Fruit fly (Drosophila melanogaster) whole organism, embryonic: Measurements from ENCODE around the gene Golgin84.
A peak's percentile ranks its signal among the peaks of the same experiment; 100 is the strongest.

Experiments
- Atf3 ChIP-seq: fragments of 200-800 bp; sonication (Bioruptor generic); optimal IDR thresholded peaks from 3 replicates; lab custom pipeline; 2016; ENCODE audit warnings: missing biosample characterization, missing genetic modification characterization
- Bgb ChIP-seq: fragments of 200-800 bp; sonication (Bioruptor generic); IDR thresholded peaks from 2 replicates; pipeline ENCODE4 v1.3.6; 2022; ENCODE audit warnings: missing biosample characterization, missing genetic modification characterization; ENCODE audit not compliant: partially characterized antibody
- CG11560 ChIP-seq: fragments of 200-800 bp; sonication (Bioruptor generic); IDR thresholded peaks from 3 replicates; pipeline ENCODE4 v1.3.6; 2022; ENCODE audit warnings: missing biosample characterization, missing genetic modification characterization
- CG12236 ChIP-seq: fragments of 200-800 bp; sonication (Bioruptor generic); optimal IDR thresholded peaks from 2 replicates; lab custom pipeline; 2016; ENCODE audit warnings: missing biosample characterization, missing genetic modification characterization
- CG13624 ChIP-seq: fragments of 200-800 bp; sonication (Bioruptor generic); optimal IDR thresholded peaks from 2 replicates; lab custom pipeline; 2016; ENCODE audit warnings: missing biosample characterization, missing genetic modification characterization
- CG14667 ChIP-seq: fragments of 200-800 bp; sonication (Bioruptor generic); IDR thresholded peaks from 2 replicates; pipeline ENCODE4 v1.3.6; 2022; ENCODE audit warnings: missing biosample characterization, missing genetic modification characterization
- CG15073 ChIP-seq: fragments of 200-800 bp; sonication (Bioruptor generic); optimal IDR thresholded peaks from 2 replicates; lab custom pipeline; 2016; ENCODE audit warnings: missing biosample characterization, missing genetic modification characterization
- CG15601 ChIP-seq: fragments of 200-800 bp; sonication (Bioruptor generic); optimal IDR thresholded peaks from 3 replicates; lab custom pipeline; 2019; ENCODE audit warnings: missing biosample characterization, mild to moderate bottlenecking, missing genetic modification characterization, moderate library complexity
- CG16813 ChIP-seq: fragments of 200-800 bp; sonication (Bioruptor generic); IDR thresholded peaks from 3 replicates; pipeline ENCODE4 v1.3.6; 2022; ENCODE audit warnings: missing biosample characterization, missing genetic modification characterization; ENCODE audit not compliant: partially characterized antibody
- CG42726 ChIP-seq: fragments of 200-800 bp; sonication (Bioruptor generic); IDR thresholded peaks from 2 replicates; pipeline ENCODE4 v1.3.6; 2022; ENCODE audit warnings: missing biosample characterization, missing genetic modification characterization; ENCODE audit not compliant: partially characterized antibody
- CG4360 ChIP-seq: fragments of 200-800 bp; sonication (Bioruptor generic); IDR thresholded peaks from 2 replicates; pipeline ENCODE4 v1.3.6; 2022; ENCODE audit warnings: missing biosample characterization, missing genetic modification characterization
- CG4617 ChIP-seq: fragments of 200-800 bp; sonication (Bioruptor generic); optimal IDR thresholded peaks from 3 replicates; lab custom pipeline; 2016; ENCODE audit warnings: missing biosample characterization, missing genetic modification characterization, borderline replicate concordance
- CG6854 ChIP-seq: fragments of 200-800 bp; sonication (Bioruptor generic); optimal IDR thresholded peaks from 3 replicates; lab custom pipeline; 2017; ENCODE audit warnings: missing biosample characterization, mild to moderate bottlenecking, missing genetic modification characterization
- CG7839 ChIP-seq: fragments of 200-800 bp; sonication (Bioruptor generic); optimal IDR thresholded peaks from 3 replicates; lab custom pipeline; 2018; ENCODE audit warnings: missing biosample characterization, mild to moderate bottlenecking, missing genetic modification characterization, moderate library complexity
- CG8089 ChIP-seq: fragments of 200-800 bp; sonication (Bioruptor generic); optimal IDR thresholded peaks from 3 replicates; lab custom pipeline; 2016; ENCODE audit warnings: missing biosample characterization, missing genetic modification characterization
- CG8765 ChIP-seq: fragments of 200-800 bp; sonication (Bioruptor generic); IDR thresholded peaks from 2 replicates; pipeline ENCODE4 v1.3.6; 2022; ENCODE audit warnings: missing biosample characterization, missing genetic modification characterization
- Dfd ChIP-seq, 2 experiments: fragments of >200 bp; optimal IDR thresholded peaks; 2 replicates each; lab custom pipeline; 2017; ENCODE audit warnings: missing biosample characterization in 2 of 2, missing genetic modification characterization in 2 of 2
- Dp ChIP-seq: fragments of 200-800 bp; sonication (Bioruptor generic); optimal IDR thresholded peaks from 2 replicates; lab custom pipeline; 2018; ENCODE audit warnings: missing biosample characterization, mild to moderate bottlenecking, missing genetic modification characterization, moderate library complexity
- H15 ChIP-seq: fragments of 200-800 bp; sonication (Bioruptor generic); IDR thresholded peaks from 3 replicates; pipeline ENCODE4 v1.3.6; 2022; ENCODE audit warnings: missing biosample characterization, missing genetic modification characterization
- HLH54F ChIP-seq: fragments of 200-800 bp; sonication (Bioruptor generic); optimal IDR thresholded peaks from 3 replicates; lab custom pipeline; 2016; ENCODE audit warnings: missing biosample characterization, missing genetic modification characterization
- Hr3 ChIP-seq: fragments of 200-800 bp; sonication (Bioruptor generic); optimal IDR thresholded peaks from 3 replicates; lab custom pipeline; 2016; ENCODE audit warnings: missing biosample characterization, missing genetic modification characterization
- Hsf ChIP-seq: fragments of 200-800 bp; sonication (Bioruptor generic); optimal IDR thresholded peaks from 3 replicates; lab custom pipeline; 2016; ENCODE audit warnings: missing biosample characterization, missing genetic modification characterization
- Max ChIP-seq: fragments of 200-800 bp; sonication (Bioruptor generic); optimal IDR thresholded peaks from 2 replicates; lab custom pipeline; 2016; ENCODE audit warnings: missing biosample characterization, mild to moderate bottlenecking, missing genetic modification characterization
- NC2β ChIP-seq: fragments of 200-800 bp; sonication (Bioruptor generic); optimal IDR thresholded peaks from 2 replicates; lab custom pipeline; 2016; ENCODE audit warnings: missing biosample characterization, missing genetic modification characterization
- Scr ChIP-seq: fragments of 200-800 bp; sonication (Bioruptor generic); IDR thresholded peaks from 2 replicates; pipeline ENCODE4 v1.3.6; 2022; ENCODE audit warnings: missing biosample characterization, missing genetic modification characterization; ENCODE audit not compliant: partially characterized antibody
- Sox100B ChIP-seq: fragments of 200-800 bp; sonication (Bioruptor generic); optimal IDR thresholded peaks from 3 replicates; lab custom pipeline; 2018; ENCODE audit warnings: missing biosample characterization, mild to moderate bottlenecking, missing genetic modification characterization
- Xbp1 ChIP-seq: fragments of 200-800 bp; sonication (Bioruptor generic); optimal IDR thresholded peaks from 3 replicates; lab custom pipeline; 2016; ENCODE audit warnings: missing biosample characterization, mild to moderate bottlenecking, missing genetic modification characterization
- ac ChIP-seq: fragments of 200-800 bp; sonication (Bioruptor generic); optimal IDR thresholded peaks from 3 replicates; lab custom pipeline; 2017; ENCODE audit warnings: missing biosample characterization, mild to moderate bottlenecking, missing genetic modification characterization
- ara ChIP-seq: fragments of 200-800 bp; sonication (Bioruptor generic); IDR thresholded peaks from 2 replicates; pipeline ENCODE4 v1.3.6; 2022; ENCODE audit warnings: missing biosample characterization, missing genetic modification characterization
- ase ChIP-seq: fragments of 200-800 bp; sonication (Bioruptor generic); IDR thresholded peaks from 3 replicates; pipeline ENCODE4 v1.3.6; 2022; ENCODE audit warnings: missing biosample characterization, missing genetic modification characterization
- cas ChIP-seq: fragments of 200-800 bp; sonication (Bioruptor generic); IDR thresholded peaks from 2 replicates; pipeline ENCODE4 v1.3.6; 2022; ENCODE audit warnings: missing biosample characterization, missing genetic modification characterization
- chif ChIP-seq, 2 experiments: fragments of 200-800 bp; sonication (Bioruptor generic); optimal IDR thresholded peaks; 3 replicates each; lab custom pipeline; 2016; ENCODE audit warnings: missing biosample characterization in 2 of 2, missing genetic modification characterization in 2 of 2
- en ChIP-seq: fragments of 200-800 bp; sonication (Bioruptor generic); optimal IDR thresholded peaks from 2 replicates; lab custom pipeline; 2016; ENCODE audit warnings: missing biosample characterization, missing genetic modification characterization
- gfzf ChIP-seq: fragments of 200-800 bp; sonication (Bioruptor generic); optimal IDR thresholded peaks from 2 replicates; lab custom pipeline; 2016; ENCODE audit warnings: missing biosample characterization, mild to moderate bottlenecking, missing genetic modification characterization, moderate library complexity
- inv ChIP-seq: fragments of 200-800 bp; sonication (Bioruptor generic); IDR thresholded peaks from 2 replicates; pipeline ENCODE4 v1.3.6; 2022; ENCODE audit warnings: missing biosample characterization, missing genetic modification characterization; ENCODE audit not compliant: partially characterized antibody
- ken ChIP-seq: fragments of 200-800 bp; sonication (Bioruptor generic); IDR thresholded peaks from 3 replicates; pipeline ENCODE4 v1.3.6; 2022; ENCODE audit warnings: missing biosample characterization, missing genetic modification characterization
- lmd ChIP-seq: fragments of 200-800 bp; sonication (Bioruptor generic); IDR thresholded peaks from 2 replicates; pipeline ENCODE4 v1.3.6; 2022; ENCODE audit warnings: missing biosample characterization, missing genetic modification characterization
- odd ChIP-seq: fragments of 200-800 bp; sonication (Bioruptor generic); optimal IDR thresholded peaks from 2 replicates; lab custom pipeline; 2017; ENCODE audit warnings: missing biosample characterization, mild to moderate bottlenecking, missing genetic modification characterization
- pfk ChIP-seq: fragments of 200-800 bp; sonication (Bioruptor generic); optimal IDR thresholded peaks from 2 replicates; lab custom pipeline; 2018; ENCODE audit warnings: missing biosample characterization, mild to moderate bottlenecking, missing genetic modification characterization, moderate library complexity
- salm ChIP-seq: fragments of 200-800 bp; sonication (Bioruptor generic); optimal IDR thresholded peaks from 2 replicates; lab custom pipeline; 2018; ENCODE audit warnings: missing biosample characterization, mild to moderate bottlenecking, missing genetic modification characterization
- sens ChIP-seq: fragments of 200-800 bp; sonication (Bioruptor generic); peaks from one replicate; lab custom pipeline; 2016; ENCODE audit warnings: missing biosample characterization, missing genetic modification characterization
- sob ChIP-seq: fragments of 200-800 bp; sonication (Bioruptor generic); IDR thresholded peaks from 2 replicates; pipeline ENCODE4 v1.3.6; 2022; ENCODE audit warnings: missing biosample characterization, missing genetic modification characterization
- ssp ChIP-seq: fragments of 200-800 bp; sonication (Bioruptor generic); IDR thresholded peaks from 2 replicates; pipeline ENCODE4 v1.3.6; 2022; ENCODE audit warnings: missing biosample characterization, missing genetic modification characterization
- tgo ChIP-seq: fragments of 200-800 bp; sonication (Bioruptor generic); IDR thresholded peaks from 3 replicates; pipeline ENCODE4 v1.3.6; 2022; ENCODE audit warnings: missing biosample characterization, missing genetic modification characterization
- tin ChIP-seq: fragments of 200-800 bp; sonication (Bioruptor generic); optimal IDR thresholded peaks from 3 replicates; lab custom pipeline; 2016; ENCODE audit warnings: missing biosample characterization, missing genetic modification characterization
- tna ChIP-seq: fragments of 200-800 bp; sonication (Bioruptor generic); IDR thresholded peaks from 2 replicates; pipeline ENCODE4 v1.3.6; 2022; ENCODE audit warnings: missing biosample characterization, missing genetic modification characterization; ENCODE audit not compliant: partially characterized antibody
- toy ChIP-seq: fragments of 200-800 bp; sonication (Bioruptor generic); IDR thresholded peaks from 2 replicates; pipeline ENCODE4 v1.3.6; 2022; ENCODE audit warnings: missing biosample characterization, missing genetic modification characterization
- unc-4 ChIP-seq: fragments of 200-800 bp; sonication (Bioruptor generic); IDR thresholded peaks from 2 replicates; pipeline ENCODE4 v1.3.6; 2022; ENCODE audit warnings: missing biosample characterization, missing genetic modification characterization; ENCODE audit not compliant: partially characterized antibody
- vfl ChIP-seq: fragments of 200-800 bp; sonication (Bioruptor generic); optimal IDR thresholded peaks from 2 replicates; lab custom pipeline; 2016; ENCODE audit warnings: missing biosample characterization, missing genetic modification characterization

Golgin84 gene

DNA sequence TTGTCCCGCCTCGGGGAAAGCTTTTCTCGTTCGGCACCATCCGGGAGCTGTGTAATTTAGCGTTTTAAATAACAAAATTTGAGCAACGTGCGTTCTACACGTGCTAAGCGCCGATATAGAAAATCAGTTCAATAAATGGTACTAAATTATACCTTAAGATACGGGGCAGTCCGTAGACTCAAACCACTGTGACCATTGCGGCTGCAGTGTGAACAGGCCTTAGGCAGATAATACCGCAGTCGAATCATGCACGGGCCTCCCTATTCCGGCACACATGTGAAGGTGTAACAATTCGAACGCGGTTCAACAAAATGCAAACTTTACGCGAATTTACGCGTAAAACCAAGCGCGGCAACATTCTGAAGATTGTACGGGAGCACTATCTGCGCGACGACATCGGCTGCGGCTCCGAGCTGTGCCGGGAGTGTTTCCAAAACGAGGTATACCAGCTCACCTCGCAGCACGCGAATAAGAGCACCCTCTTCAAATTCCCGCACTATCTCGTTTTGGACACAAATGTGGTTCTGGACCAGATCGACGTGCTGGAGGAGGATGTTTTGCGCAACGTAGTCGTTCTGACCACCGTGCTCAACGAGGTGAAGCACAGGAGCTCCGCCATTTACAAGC, 24.4 kb downstream of the Golgin84 start, which contains the start of the genes Rrp5 and Dis3 (continued):
- TF ChIP-seq odd (GFP tag; lab: Kevin White, UChicago) = no peak
- peak; percentile 8; the same call in 1 of the 2 replicates for TF ChIP-seq Scr (GFP tag; lab: Robert Waterston, UW)
- peak; percentile 6 for TF ChIP-seq pfk (GFP tag; lab: Kevin White, UChicago)
- TF ChIP-seq ac = no peak
- peak; percentile 59 for TF ChIP-seq NC2β (GFP tag; lab: Kevin White, UChicago)
- peak; percentile 28 for TF ChIP-seq tin (GFP tag; lab: Kevin White, UChicago)
- TF ChIP-seq CG11560 (tag; lab: Robert Waterston, UW) = peak; percentile 13; the same call in 1 of the 3 replicates
- no peak for TF ChIP-seq CG4360 (GFP tag; lab: Robert Waterston, UW)
- TF ChIP-seq CG8089 (GFP tag; lab: Kevin White, UChicago) = peak; percentile 7
- TF ChIP-seq Dp = peak; percentile 64
- peak; percentile 56 for TF ChIP-seq lmd
- 0 out of 3 replicates have a peak, but pooled peaks have one; percentile 49 for TF ChIP-seq ase (GFP tag; lab: Robert Waterston, UW)
- no peak for TF ChIP-seq tgo (GFP tag; lab: Robert Waterston, UW)
- no peak for TF ChIP-seq Dfd (GFP tag; optimal IDR thresholded peaks at IDR 0.05; lab: Kevin White, UChicago)
- TF ChIP-seq H15 (GFP tag; lab: Robert Waterston, UW) = 0 out of 3 replicates have a peak, but pooled peaks have one; percentile 35
- peak; percentile 44; the same call in 1 of the 2 replicates for TF ChIP-seq Bgb
- no peak for TF ChIP-seq Atf3 (GFP tag; lab: Kevin White, UChicago)
- TF ChIP-seq sens (GFP tag; lab: Kevin White, UChicago) = peak; percentile 93
- TF ChIP-seq Max = peak; percentile 95
- TF ChIP-seq Hsf (GFP tag; lab: Kevin White, UChicago) = peak; percentile 40
- peak; percentile 77 for TF ChIP-seq sob (GFP tag; lab: Robert Waterston, UW)
- peak; percentile 39; the same call in 1 of the 2 replicates for TF ChIP-seq unc-4 (GFP tag; lab: Robert Waterston, UW)
- no peak for TF ChIP-seq CG15073
- TF ChIP-seq CG42726 (GFP tag; lab: Robert Waterston, UW) = 0 out of 2 replicates have a peak, but pooled peaks have one; percentile 65
- no peak for TF ChIP-seq Sox100B (GFP tag; lab: Kevin White, UChicago)
- no peak for TF ChIP-seq vfl (GFP tag; lab: Kevin White, UChicago)
- 0 out of 2 replicates have a peak, but pooled peaks have one; percentile 50 for TF ChIP-seq ara (GFP tag; lab: Robert Waterston, UW)
- peak; percentile 81 for TF ChIP-seq ken
- TF ChIP-seq cas (GFP tag; lab: Robert Waterston, UW) = peak; percentile 30; the same call in 1 of the 2 replicates
- TF ChIP-seq Hr3 (GFP tag; lab: Kevin White, UChicago) = peak; percentile 15
- no peak; the same call in 1 of the 2 replicates for TF ChIP-seq inv
- no peak for TF ChIP-seq CG14667 (GFP tag; lab: Robert Waterston, UW)
- TF ChIP-seq toy (GFP tag; lab: Robert Waterston, UW) = 0 out of 2 replicates have a peak, but pooled peaks have one; percentile 10
- TF ChIP-seq CG15601 = no peak
- TF ChIP-seq Xbp1 (GFP tag; lab: Kevin White, UChicago) = peak; percentile 54
- TF ChIP-seq salm (tag; lab: Kevin White, UChicago) = no peak
- TF ChIP-seq CG16813 (GFP tag; lab: Robert Waterston, UW) = peak; percentile 36; the same call in 1 of the 3 replicates
- no peak for TF ChIP-seq CG12236
- peak in 1 of 2 experiments; percentile 24 for TF ChIP-seq chif (GFP tag; optimal IDR thresholded peaks at IDR 0.05; lab: Kevin White, UChicago)
- TF ChIP-seq CG8765 (GFP tag; lab: Robert Waterston, UW) = peak; percentile 46; the same call in 1 of the 2 replicates
- peak; percentile 50 for TF ChIP-seq HLH54F
- TF ChIP-seq gfzf (GFP tag; lab: Kevin White, UChicago) = peak; percentile 97
- TF ChIP-seq tna (GFP tag; lab: Robert Waterston, UW) = no peak
- no peak for TF ChIP-seq CG6854 (GFP tag; lab: Kevin White, UChicago)
- peak; percentile 96 for TF ChIP-seq ssp (GFP tag; lab: Robert Waterston, UW)
- TF ChIP-seq CG13624 = peak; percentile 53
- TF ChIP-seq CG4617 = peak; percentile 96
- TF ChIP-seq en (GFP tag; lab: Kevin White, UChicago) = no peak
- TF ChIP-seq CG7839 (tag; lab: Kevin White, UChicago) = no peak
